Fruit fly (Drosophila melanogaster) whole organism, embryonic: ENCODE measurements around the gene CG6356.

ENCODE experiments used
- ATbp ChIP-seq: fragments of 200-800 bp; sonication (Bioruptor generic); optimal IDR thresholded peaks from 2 replicates; lab custom pipeline; 2017; ENCODE audit warnings: missing biosample characterization, mild to moderate bottlenecking, missing genetic modification characterization, missing genetic modification reagents
- Abd-B ChIP-seq: fragments of 200-800 bp; sonication (Bioruptor generic); optimal IDR thresholded peaks from 2 replicates; lab custom pipeline; 2018; ENCODE audit warnings: missing biosample characterization, mild to moderate bottlenecking, missing genetic modification characterization, moderate library complexity
- Adf1 ChIP-seq: fragments of 200-800 bp; sonication (Bioruptor generic); IDR thresholded peaks from 2 replicates; pipeline ENCODE4 v1.3.6; 2022; ENCODE audit warnings: missing biosample characterization, missing genetic modification characterization
- CG10366 ChIP-seq: fragments of 200-800 bp; sonication (Bioruptor generic); IDR thresholded peaks from 2 replicates; pipeline ENCODE4 v1.3.6; 2022; ENCODE audit warnings: missing biosample characterization, missing genetic modification characterization
- CG10654 ChIP-seq: fragments of 200-800 bp; sonication (Bioruptor generic); optimal IDR thresholded peaks from 2 replicates; lab custom pipeline; 2016; ENCODE audit warnings: missing biosample characterization, missing genetic modification characterization
- CG11085 ChIP-seq: fragments of 200-800 bp; sonication (Bioruptor generic); IDR thresholded peaks from 2 replicates; pipeline ENCODE4 v1.3.6; 2022; ENCODE audit warnings: missing biosample characterization, missing genetic modification characterization
- CG12219 ChIP-seq: fragments of 200-800 bp; sonication (Bioruptor generic); optimal IDR thresholded peaks from 3 replicates; lab custom pipeline; 2018; ENCODE audit warnings: missing biosample characterization, mild to moderate bottlenecking, missing genetic modification characterization
- CG12769 ChIP-seq: fragments of 200-800 bp; sonication (Bioruptor generic); optimal IDR thresholded peaks from 2 replicates; lab custom pipeline; 2019; ENCODE audit warnings: missing biosample characterization, mild to moderate bottlenecking, missing genetic modification characterization, moderate library complexity
- CG13296 ChIP-seq: fragments of 200-800 bp; sonication (Bioruptor generic); optimal IDR thresholded peaks from 3 replicates; lab custom pipeline; 2018; ENCODE audit warnings: missing biosample characterization, mild to moderate bottlenecking, missing genetic modification characterization
- CG13775 ChIP-seq: fragments of 200-800 bp; sonication (Bioruptor generic); optimal IDR thresholded peaks from 3 replicates; lab custom pipeline; 2017; ENCODE audit warnings: missing biosample characterization, mild to moderate bottlenecking, missing genetic modification characterization
- CG1529 ChIP-seq: fragments of 200-800 bp; sonication (Bioruptor generic); optimal IDR thresholded peaks from 3 replicates; lab custom pipeline; 2018; ENCODE audit warnings: missing biosample characterization, missing genetic modification characterization
- CG1603 ChIP-seq: fragments of 200-800 bp; sonication (Bioruptor generic); optimal IDR thresholded peaks from 2 replicates; lab custom pipeline; 2019; ENCODE audit warnings: missing biosample characterization, mild to moderate bottlenecking, missing genetic modification characterization, moderate library complexity
- CG1647 ChIP-seq: fragments of 200-800 bp; sonication (Bioruptor generic); optimal IDR thresholded peaks from 3 replicates; lab custom pipeline; 2016; ENCODE audit warnings: missing biosample characterization, missing genetic modification characterization
- CG1832 ChIP-seq: fragments of 200-800 bp; sonication (Bioruptor generic); optimal IDR thresholded peaks from 2 replicates; lab custom pipeline; 2017; ENCODE audit warnings: missing biosample characterization, mild to moderate bottlenecking, missing genetic modification characterization, inconsistent platforms
- CG2712 ChIP-seq: fragments of 200-800 bp; optimal IDR thresholded peaks from 3 replicates; lab custom pipeline; 2019; ENCODE audit warnings: missing biosample characterization, mild to moderate bottlenecking, missing genetic modification characterization, moderate library complexity
- CG3065 ChIP-seq: fragments of 200-800 bp; sonication (Bioruptor generic); optimal IDR thresholded peaks from 2 replicates; lab custom pipeline; 2016; ENCODE audit warnings: missing biosample characterization, missing genetic modification characterization
- CG4854 ChIP-seq: fragments of 200-800 bp; sonication (Bioruptor generic); optimal IDR thresholded peaks from 2 replicates; lab custom pipeline; 2016; ENCODE audit warnings: missing biosample characterization, missing genetic modification characterization, inconsistent platforms
- CG7556 ChIP-seq: fragments of 200-800 bp; sonication (Bioruptor generic); optimal IDR thresholded peaks from 2 replicates; lab custom pipeline; 2017; ENCODE audit warnings: missing biosample characterization, mild to moderate bottlenecking, missing genetic modification characterization
- E2f2 ChIP-seq: fragments of 200-800 bp; sonication (Bioruptor generic); IDR thresholded peaks from 2 replicates; pipeline ENCODE4 v1.3.6; 2022; ENCODE audit warnings: missing biosample characterization, missing genetic modification characterization
- Ets65A ChIP-seq: fragments of 200-800 bp; sonication (Bioruptor generic); peaks from one replicate; lab custom pipeline; 2016; ENCODE audit warnings: missing biosample characterization, missing genetic modification characterization
- HLH3B ChIP-seq: fragments of 200-800 bp; sonication (Bioruptor generic); IDR thresholded peaks from 2 replicates; pipeline ENCODE4 v1.3.6; 2022; ENCODE audit warnings: missing biosample characterization, missing genetic modification characterization
- HmgD ChIP-seq: fragments of 200-800 bp; sonication (Bioruptor generic); optimal IDR thresholded peaks from 3 replicates; lab custom pipeline; 2016; ENCODE audit warnings: missing biosample characterization, missing genetic modification characterization
- Hr3 ChIP-seq: fragments of 200-800 bp; sonication (Bioruptor generic); optimal IDR thresholded peaks from 3 replicates; lab custom pipeline; 2016; ENCODE audit warnings: missing biosample characterization, missing genetic modification characterization
- Jarid2 ChIP-seq: fragments of 200-800 bp; sonication (Bioruptor generic); optimal IDR thresholded peaks from 3 replicates; lab custom pipeline; 2017; ENCODE audit warnings: mild to moderate bottlenecking, missing biosample characterization, missing genetic modification reagents, missing genetic modification characterization
- Myb ChIP-seq: fragments of 200-800 bp; sonication (Bioruptor generic); optimal IDR thresholded peaks from 2 replicates; lab custom pipeline; 2016; ENCODE audit warnings: missing biosample characterization, missing genetic modification characterization
- Opbp ChIP-seq: fragments of 200-800 bp; sonication (Bioruptor generic); IDR thresholded peaks from 3 replicates; pipeline ENCODE4 v1.3.6; 2022; ENCODE audit warnings: missing biosample characterization, missing genetic modification characterization; ENCODE audit not compliant: partially characterized antibody
- Optix ChIP-seq: fragments of 200-800 bp; sonication (Bioruptor generic); IDR thresholded peaks from 3 replicates; pipeline ENCODE4 v1.3.6; 2022; ENCODE audit warnings: missing biosample characterization, missing genetic modification characterization
- Rx ChIP-seq: fragments of 200-800 bp; sonication (Bioruptor generic); IDR thresholded peaks from 2 replicates; pipeline ENCODE4 v1.3.6; 2022; ENCODE audit warnings: missing biosample characterization, missing genetic modification characterization
- Sox100B ChIP-seq: fragments of 200-800 bp; sonication (Bioruptor generic); optimal IDR thresholded peaks from 3 replicates; lab custom pipeline; 2018; ENCODE audit warnings: missing biosample characterization, mild to moderate bottlenecking, missing genetic modification characterization
- Spps ChIP-seq: fragments of 200-800 bp; sonication (Bioruptor generic); optimal IDR thresholded peaks from 2 replicates; lab custom pipeline; 2018; ENCODE audit warnings: missing biosample characterization, mild to moderate bottlenecking, missing genetic modification characterization
- Taf1 ChIP-seq: fragments of 200-800 bp; sonication (Bioruptor generic); IDR thresholded peaks from 2 replicates; pipeline ENCODE4 v1.3.6; 2022; ENCODE audit warnings: missing biosample characterization, missing genetic modification characterization
- Usf ChIP-seq: fragments of 200-800 bp; sonication (Bioruptor generic); optimal IDR thresholded peaks from 2 replicates; lab custom pipeline; 2017; ENCODE audit warnings: missing genotype, missing biosample characterization, missing genetic modification characterization
- bigmax ChIP-seq: fragments of 200-800 bp; sonication (Bioruptor generic); optimal IDR thresholded peaks from 2 replicates; lab custom pipeline; 2018; ENCODE audit warnings: missing biosample characterization, mild to moderate bottlenecking, missing genetic modification characterization
- bsh ChIP-seq, 2 experiments: fragments of 200-800 bp; sonication (Bioruptor generic); optimal IDR thresholded peaks; 2 replicates each; lab custom pipeline; 2017 to 2018; ENCODE audit warnings: mild to moderate bottlenecking in 2 of 2, missing biosample characterization in 2 of 2, missing genetic modification characterization in 2 of 2, moderate library complexity in 1 of 2
- chm ChIP-seq: fragments of 200-800 bp; sonication (Bioruptor generic); IDR thresholded peaks from 2 replicates; pipeline ENCODE4 v1.3.6; 2022; ENCODE audit warnings: missing biosample characterization, missing genetic modification characterization
- chn ChIP-seq: fragments of 200-800 bp; sonication (Bioruptor generic); optimal IDR thresholded peaks from 2 replicates; lab custom pipeline; 2016; ENCODE audit warnings: missing biosample characterization, missing genetic modification characterization
- crol ChIP-seq: fragments of 200-800 bp; sonication (Bioruptor generic); IDR thresholded peaks from 2 replicates; pipeline ENCODE4 v1.3.6; 2022; ENCODE audit warnings: missing biosample characterization, missing genetic modification characterization
- crp ChIP-seq, 2 experiments: fragments of 200-800 bp; sonication (Bioruptor generic); optimal IDR thresholded peaks; 2 replicates in 1 of 2; 3 replicates in 1 of 2; lab custom pipeline; 2017; ENCODE audit warnings: missing biosample characterization in 2 of 2, missing genetic modification characterization in 2 of 2, mild to moderate bottlenecking in 1 of 2, moderate library complexity in 1 of 2
- gfzf ChIP-seq: fragments of 200-800 bp; sonication (Bioruptor generic); optimal IDR thresholded peaks from 2 replicates; lab custom pipeline; 2016; ENCODE audit warnings: missing biosample characterization, mild to moderate bottlenecking, missing genetic modification characterization, moderate library complexity
- gro ChIP-seq: fragments of 200-800 bp; sonication (Bioruptor generic); optimal IDR thresholded peaks from 2 replicates; lab custom pipeline; 2016; ENCODE audit warnings: missing biosample characterization, missing genetic modification characterization
- hkb ChIP-seq, 2 experiments: fragments of 200-800 bp in 1 of 2; fragments of >200 bp in 1 of 2; sonication (Bioruptor generic) in 1 of 2; IDR thresholded peaks in 1 of 2; optimal IDR thresholded peaks in 1 of 2; 2 replicates each; pipeline versions ENCODE4 v1.3.6 to Lab custom; 2017 to 2022; ENCODE audit warnings: missing biosample characterization in 1 of 2, missing genetic modification characterization in 1 of 2
- lbe ChIP-seq: fragments of 200-800 bp; sonication (Bioruptor generic); optimal IDR thresholded peaks from 2 replicates; lab custom pipeline; 2016; ENCODE audit warnings: missing biosample characterization, mild to moderate bottlenecking, missing genetic modification characterization
- prd ChIP-seq, 3 experiments: fragments of >200 bp in 2 of 3; fragments of 200-800 bp in 1 of 3; sonication (Bioruptor generic) in 1 of 3; optimal IDR thresholded peaks in 2 of 3; IDR thresholded peaks in 1 of 3; 2 replicates in 2 of 3; 3 replicates in 1 of 3; pipeline versions ENCODE4 v1.3.6 to Lab custom; 2017 to 2022; ENCODE audit warnings: missing biosample characterization in 1 of 3, missing genetic modification characterization in 1 of 3
- slbo ChIP-seq: fragments of 200-800 bp; sonication (Bioruptor generic); IDR thresholded peaks from 2 replicates; pipeline ENCODE4 v1.3.6; 2022; ENCODE audit warnings: missing biosample characterization, missing genetic modification characterization
- so ChIP-seq: fragments of 200-800 bp; sonication (Bioruptor generic); IDR thresholded peaks from 3 replicates; pipeline ENCODE4 v1.3.6; 2022; ENCODE audit warnings: missing biosample characterization, missing genetic modification characterization
- tin ChIP-seq: fragments of 200-800 bp; sonication (Bioruptor generic); optimal IDR thresholded peaks from 3 replicates; lab custom pipeline; 2016; ENCODE audit warnings: missing biosample characterization, missing genetic modification characterization
- trh ChIP-seq: fragments of 200-800 bp; sonication (Bioruptor generic); optimal IDR thresholded peaks from 2 replicates; lab custom pipeline; 2016; ENCODE audit warnings: missing biosample characterization, missing genetic modification characterization
- tx ChIP-seq: fragments of 200-800 bp; sonication (Bioruptor generic); optimal IDR thresholded peaks from 2 replicates; lab custom pipeline; 2016; ENCODE audit warnings: missing biosample characterization, missing genetic modification characterization
- vnd ChIP-seq: fragments of 200-800 bp; sonication (Bioruptor generic); IDR thresholded peaks from 3 replicates; pipeline ENCODE4 v1.3.6; 2022; ENCODE audit warnings: missing biosample characterization, missing genetic modification characterization; ENCODE audit not compliant: partially characterized antibody
- z ChIP-seq: fragments of 200-800 bp; sonication (Bioruptor generic); IDR thresholded peaks from 3 replicates; pipeline ENCODE4 v1.3.6; 2022; ENCODE audit warnings: missing biosample characterization, missing genetic modification characterization
- zen ChIP-seq: fragments of 200-800 bp; sonication (Bioruptor generic); optimal IDR thresholded peaks from 3 replicates; lab custom pipeline; 2018; ENCODE audit warnings: missing biosample characterization, mild to moderate bottlenecking, missing genetic modification characterization, moderate library complexity

CG6356 gene

DNA sequence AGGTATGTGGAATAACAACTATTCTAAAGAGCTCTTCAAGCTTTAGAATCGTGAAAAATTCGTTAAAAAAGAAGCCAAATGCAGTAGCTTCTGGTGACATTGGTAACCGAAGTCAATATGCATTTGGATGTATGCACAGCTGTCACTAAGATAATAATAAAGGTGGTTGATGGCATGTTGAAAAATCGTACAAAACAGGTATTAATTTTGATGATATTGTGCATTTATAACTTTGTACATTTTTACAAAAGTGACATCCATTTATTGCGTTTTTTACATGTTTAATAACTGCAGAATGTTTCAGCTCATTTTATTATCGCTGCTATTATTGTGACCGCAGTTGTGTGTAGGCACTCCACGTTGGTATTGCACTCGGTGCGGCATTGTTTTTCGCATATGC, 17.8 kb downstream of the CG6356 start (continued):
- peak; percentile 0 for TF ChIP-seq CG10654 (GFP tag; lab: Kevin White, UChicago)
- no peak for TF ChIP-seq Spps (tag; lab: Kevin White, UChicago)
- no peak for TF ChIP-seq Myb (GFP tag; lab: Kevin White, UChicago)
- TF ChIP-seq Usf = no peak
- TF ChIP-seq tin (GFP tag; lab: Kevin White, UChicago) = no peak
- TF ChIP-seq lbe (GFP tag; lab: Kevin White, UChicago) = no peak
- TF ChIP-seq HmgD (GFP tag; lab: Kevin White, UChicago) = no peak
- TF ChIP-seq CG2712 (tag; lab: Kevin White, UChicago) = no peak
- no peak for TF ChIP-seq CG10366
- TF ChIP-seq prd (optimal IDR thresholded peaks at IDR 0.05; lab: Kevin White, UChicago) = no peak
- TF ChIP-seq prd (GFP tag; IDR thresholded peaks at IDR 0.05; lab: Robert Waterston, UW) = no peak
- no peak for TF ChIP-seq slbo (GFP tag; lab: Robert Waterston, UW)
- no peak for TF ChIP-seq chm
- TF ChIP-seq trh (GFP tag; lab: Kevin White, UChicago) = no peak
- no peak for TF ChIP-seq CG7556 (GFP tag; lab: Kevin White, UChicago)
- no peak for TF ChIP-seq gro
- TF ChIP-seq zen (tag; lab: Kevin White, UChicago) = no peak
- no peak for TF ChIP-seq Adf1
- no peak for TF ChIP-seq Optix (GFP tag; lab: Robert Waterston, UW)
- TF ChIP-seq chn = no peak
- no peak for TF ChIP-seq Rx (GFP tag; lab: Robert Waterston, UW)
- no peak for TF ChIP-seq Opbp (GFP tag; lab: Robert Waterston, UW)
- TF ChIP-seq Hr3 = no peak
- peak; percentile 5 for TF ChIP-seq CG1529 (GFP tag; lab: Kevin White, UChicago)
- TF ChIP-seq hkb (optimal IDR thresholded peaks at IDR 0.05; lab: Kevin White, UChicago) = no peak
- TF ChIP-seq hkb (GFP tag; IDR thresholded peaks at IDR 0.05; lab: Robert Waterston, UW) = peak; percentile 38
- no peak for TF ChIP-seq CG12219 (GFP tag; lab: Kevin White, UChicago)
- TF ChIP-seq ATbp = peak; percentile 72
- no peak for TF ChIP-seq Jarid2 (GFP tag; lab: Kevin White, UChicago)
- no peak for TF ChIP-seq gfzf
- TF ChIP-seq CG13775 (GFP tag; lab: Kevin White, UChicago) = no peak
- no peak for TF ChIP-seq CG1603 (tag; lab: Kevin White, UChicago)
- no peak for TF ChIP-seq CG11085
- no peak for TF ChIP-seq vnd (GFP tag; lab: Robert Waterston, UW)
- TF ChIP-seq Sox100B = peak; percentile 30
- TF ChIP-seq CG13296 = no peak
- TF ChIP-seq CG1832 = no peak
- TF ChIP-seq bsh (GFP tag; optimal IDR thresholded peaks at IDR 0.05; lab: Kevin White, UChicago) = peak in 1 of 2 experiments; percentile 43
- TF ChIP-seq CG1647 (GFP tag; lab: Kevin White, UChicago) = no peak
- TF ChIP-seq bigmax = no peak
- TF ChIP-seq so (GFP tag; lab: Robert Waterston, UW) = no peak
- no peak; the same call in 1 of the 2 replicates for TF ChIP-seq E2f2 (GFP tag; lab: Robert Waterston, UW)
- no peak for TF ChIP-seq z (GFP tag; lab: Robert Waterston, UW)
- TF ChIP-seq Taf1 (GFP tag; lab: Robert Waterston, UW) = no peak
- no peak for TF ChIP-seq CG3065 (GFP tag; lab: Kevin White, UChicago)
- TF ChIP-seq CG4854 = no peak
- TF ChIP-seq CG12769 (tag; lab: Kevin White, UChicago) = no peak
- no peak for TF ChIP-seq crp (GFP tag; optimal IDR thresholded peaks at IDR 0.05; lab: Kevin White, UChicago)
- no peak for TF ChIP-seq tx (GFP tag; lab: Kevin White, UChicago)
- no peak for TF ChIP-seq Ets65A (GFP tag; lab: Kevin White, UChicago)
- TF ChIP-seq Abd-B = no peak
- TF ChIP-seq HLH3B (GFP tag; lab: Robert Waterston, UW) = peak; percentile 15; the same call in 1 of the 2 replicates
- TF ChIP-seq crol (GFP tag; lab: Robert Waterston, UW) = no peak
